Worm (Caenorhabditis elegans) whole organism, midembryonic: ENCODE data around the gene F29A7.3.

Experiments used
- T22C8.4 ChIP-seq: fragments of 200-800 bp; sonication (Bioruptor generic); IDR thresholded peaks from 2 replicates; pipeline ENCODE4 v1.3.6; 2022; ENCODE audit warnings: missing genetic modification characterization, missing compliant biosample characterization
- klf-2 ChIP-seq: fragments of 200-800 bp; sonication (Bioruptor generic); conservative IDR thresholded peaks from 2 replicates; pipeline ENCODE4 v1.3.6; 2022; ENCODE audit warnings: missing genetic modification reagents, missing genetic modification characterization, missing compliant biosample characterization

DNA sequence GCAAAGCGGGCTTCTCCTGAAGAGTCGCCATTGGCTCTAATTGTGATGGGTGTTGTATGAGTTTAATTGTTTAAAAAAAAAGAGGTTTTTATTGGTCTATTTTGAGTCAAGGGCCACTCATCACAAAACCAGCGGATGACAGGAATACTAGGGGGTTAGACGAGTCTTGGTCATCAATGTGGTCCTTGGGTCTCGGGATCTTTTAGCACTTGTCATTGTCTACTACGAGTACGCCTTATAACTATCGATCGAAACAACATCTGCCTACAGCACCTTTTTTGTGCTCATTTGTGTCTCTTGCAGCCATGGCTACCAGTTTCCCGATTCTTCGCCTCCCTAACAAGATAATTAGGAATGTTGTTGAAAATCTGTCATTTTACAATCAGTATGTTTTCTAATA is 11.6 kb downstream of the F29A7.3 start, which contains the start of gene fbxb-108:
- TF ChIP-seq klf-2 (GFP tag; lab: Robert Waterston, UW) (no peak), T22C8.4 (no peak)
